Worm (Caenorhabditis elegans) whole organism, L3 larva: ENCODE measurements around the gene Y32F6B.1.

ENCODE experiments used
- R02D3.7 ChIP-seq: fragments of 150-350 bp; optimal IDR thresholded peaks from 2 replicates; lab custom pipeline; 2014; ENCODE audit warnings: missing biosample characterization, missing genetic modification characterization
- ZK546.5 ChIP-seq: sonication (generic microtip); optimal IDR thresholded peaks from 2 replicates; lab custom pipeline; 2017; ENCODE audit warnings: missing biosample characterization, missing genetic modification characterization
- aly-2 ChIP-seq: fragments of 150-350 bp; optimal IDR thresholded peaks from 2 replicates; lab custom pipeline; 2014; ENCODE audit warnings: missing biosample characterization, missing genetic modification characterization
- ama-1 ChIP-seq: fragments of 150-350 bp; optimal IDR thresholded peaks from 2 replicates; lab custom pipeline; 2018
- ceh-16 ChIP-seq: sonication (generic microtip); optimal IDR thresholded peaks from 2 replicates; lab custom pipeline; 2017; ENCODE audit warnings: missing biosample characterization, missing genetic modification characterization
- ceh-28 ChIP-seq: fragments of 150-350 bp; optimal IDR thresholded peaks from 2 replicates; lab custom pipeline; 2014; ENCODE audit warnings: missing biosample characterization, missing genetic modification reagents, missing genetic modification characterization
- ceh-82 ChIP-seq: fragments of 150-350 bp; optimal IDR thresholded peaks from 2 replicates; lab custom pipeline; 2014; ENCODE audit warnings: missing biosample characterization, missing genetic modification characterization
- ceh-9 ChIP-seq: sonication (generic microtip); optimal IDR thresholded peaks from 2 replicates; lab custom pipeline; 2018; ENCODE audit warnings: missing biosample characterization, missing genetic modification characterization
- daf-12 ChIP-seq: fragments of 150-350 bp; optimal IDR thresholded peaks from 2 replicates; lab custom pipeline; 2014; ENCODE audit warnings: missing biosample characterization, missing genetic modification reagents, missing genetic modification characterization
- egl-27 ChIP-seq: sonication (generic microtip); optimal IDR thresholded peaks from 4 replicates; lab custom pipeline; 2017; ENCODE audit warnings: missing biosample characterization, missing genetic modification reagents, missing genetic modification characterization
- egl-5 ChIP-seq: fragments of 150-350 bp; optimal IDR thresholded peaks from 2 replicates; lab custom pipeline; 2017; ENCODE audit warnings: missing biosample characterization, missing genetic modification reagents, missing genetic modification characterization, inconsistent platforms
- elt-1 ChIP-seq: fragments of 150-350 bp; optimal IDR thresholded peaks from 2 replicates; lab custom pipeline; 2014; ENCODE audit warnings: missing biosample characterization, missing genetic modification characterization
- elt-2 ChIP-seq: sonication (generic microtip); optimal IDR thresholded peaks from 2 replicates; lab custom pipeline; 2016; ENCODE audit warnings: missing genetic modification reagents, mild to moderate bottlenecking, missing genetic modification characterization, missing compliant biosample characterization
- elt-3 ChIP-seq, 3 experiments: fragments of 150-350 bp in 1 of 3; sonication (generic microtip) in 2 of 3; optimal IDR thresholded peaks; 2 replicates in 2 of 3; 4 replicates in 1 of 3; lab custom pipeline; 2014 to 2017; ENCODE audit warnings: missing biosample characterization in 3 of 3, missing genetic modification characterization in 3 of 3
- eor-1 ChIP-seq, 2 experiments: fragments of 150-350 bp; optimal IDR thresholded peaks; 2 replicates each; lab custom pipeline; 2014 to 2018; ENCODE audit warnings: missing biosample characterization in 2 of 2, missing genetic modification characterization in 2 of 2
- fkh-10 ChIP-seq: sonication (generic microtip); optimal IDR thresholded peaks from 2 replicates; lab custom pipeline; 2017; ENCODE audit warnings: missing biosample characterization, missing genetic modification reagents, missing genetic modification characterization
- fkh-2 ChIP-seq: fragments of 150-350 bp; optimal IDR thresholded peaks from 2 replicates; lab custom pipeline; 2014; ENCODE audit warnings: missing biosample characterization, missing genetic modification reagents, missing genetic modification characterization
- fos-1 ChIP-seq: fragments of 150-350 bp; optimal IDR thresholded peaks from 2 replicates; lab custom pipeline; 2014; ENCODE audit warnings: missing biosample characterization, missing genetic modification characterization
- hmg-11 ChIP-seq: sonication (generic microtip); optimal IDR thresholded peaks from 2 replicates; lab custom pipeline; 2016; ENCODE audit warnings: missing genetic modification characterization, missing compliant biosample characterization
- jun-1 ChIP-seq: fragments of 150-350 bp; optimal IDR thresholded peaks from 2 replicates; lab custom pipeline; 2014; ENCODE audit warnings: missing biosample characterization, missing genetic modification reagents, missing genetic modification characterization
- lin-39 ChIP-seq: fragments of 150-350 bp; optimal IDR thresholded peaks from 2 replicates; lab custom pipeline; 2018; ENCODE audit warnings: missing biosample characterization, missing genetic modification reagents, missing genetic modification characterization
- lsy-12 ChIP-seq: sonication (generic microtip); optimal IDR thresholded peaks from 2 replicates; lab custom pipeline; 2016; ENCODE audit warnings: mild to moderate bottlenecking, missing genetic modification characterization, missing compliant biosample characterization
- mdl-1 ChIP-seq: fragments of 150-350 bp; optimal IDR thresholded peaks from 2 replicates; lab custom pipeline; 2014; ENCODE audit warnings: missing biosample characterization, missing genetic modification characterization
- mml-1 ChIP-seq: fragments of 150-350 bp; sonication (generic microtip); optimal IDR thresholded peaks from 3 replicates; lab custom pipeline; 2014; ENCODE audit warnings: missing biosample characterization, missing genetic modification characterization
- nfya-1 ChIP-seq: sonication (generic microtip); optimal IDR thresholded peaks from 2 replicates; lab custom pipeline; 2017; ENCODE audit warnings: missing genetic modification characterization, mild to moderate bottlenecking, missing compliant biosample characterization, antibody characterized with exemption, moderate library complexity; ENCODE audit not compliant: insufficient read depth
- nhr-11 ChIP-seq: fragments of 150-350 bp; optimal IDR thresholded peaks from 2 replicates; lab custom pipeline; 2014; ENCODE audit warnings: missing biosample characterization, missing genetic modification characterization
- nhr-12 ChIP-seq: fragments of 150-350 bp; optimal IDR thresholded peaks from 2 replicates; lab custom pipeline; 2014; ENCODE audit warnings: missing biosample characterization, missing genetic modification characterization
- nhr-23 ChIP-seq: fragments of 150-350 bp; optimal IDR thresholded peaks from 2 replicates; lab custom pipeline; 2014; ENCODE audit warnings: missing biosample characterization, missing genetic modification reagents, missing genetic modification characterization
- nhr-237 ChIP-seq: fragments of 150-350 bp; optimal IDR thresholded peaks from 2 replicates; lab custom pipeline; 2014; ENCODE audit warnings: missing biosample characterization, missing genetic modification characterization
- nhr-25 ChIP-seq: sonication (generic microtip); optimal IDR thresholded peaks from 2 replicates; lab custom pipeline; 2017; ENCODE audit warnings: missing biosample characterization, missing genetic modification characterization
- nhr-28 ChIP-seq: fragments of 150-350 bp; optimal IDR thresholded peaks from 2 replicates; lab custom pipeline; 2014; ENCODE audit warnings: missing biosample characterization, missing genetic modification characterization
- nhr-67 ChIP-seq: fragments of 150-350 bp; optimal IDR thresholded peaks from 2 replicates; lab custom pipeline; 2014; ENCODE audit warnings: missing biosample characterization, missing genetic modification characterization
- nhr-76 ChIP-seq: fragments of 150-350 bp; sonication (generic microtip); optimal IDR thresholded peaks from 5 replicates; lab custom pipeline; 2014; ENCODE audit warnings: missing biosample characterization, missing genetic modification characterization
- nhr-77 ChIP-seq: fragments of 150-350 bp; optimal IDR thresholded peaks from 2 replicates; lab custom pipeline; 2014; ENCODE audit warnings: missing biosample characterization, missing genetic modification characterization
- pha-4 ChIP-seq: fragments of 150-350 bp; optimal IDR thresholded peaks from 2 replicates; lab custom pipeline; 2014; ENCODE audit warnings: missing biosample characterization, missing genetic modification reagents, missing genetic modification characterization
- pqm-1 ChIP-seq: fragments of 150-350 bp; optimal IDR thresholded peaks from 2 replicates; lab custom pipeline; 2017; ENCODE audit warnings: missing biosample characterization, missing genetic modification characterization, inconsistent platforms
- sea-2 ChIP-seq: fragments of 150-350 bp; sonication (generic microtip); optimal IDR thresholded peaks from 4 replicates; lab custom pipeline; 2014; ENCODE audit warnings: missing biosample characterization, missing genetic modification reagents, missing genetic modification characterization
- skn-1 ChIP-seq: fragments of 150-350 bp; optimal IDR thresholded peaks from 2 replicates; lab custom pipeline; 2014; ENCODE audit warnings: missing biosample characterization, missing genetic modification characterization
- snpc-4 ChIP-seq: fragments of 150-350 bp; optimal IDR thresholded peaks from 2 replicates; lab custom pipeline; 2014; ENCODE audit warnings: missing biosample characterization, missing genetic modification characterization
- tbx-2 ChIP-seq: sonication (generic microtip); optimal IDR thresholded peaks from 2 replicates; lab custom pipeline; 2016; ENCODE audit warnings: mild to moderate bottlenecking, missing genetic modification characterization, missing compliant biosample characterization
- unc-39 ChIP-seq: sonication (generic microtip); optimal IDR thresholded peaks from 4 replicates; lab custom pipeline; 2017; ENCODE audit warnings: missing biosample characterization, missing genetic modification characterization
- unc-62 ChIP-seq: fragments of 150-350 bp; sonication (generic microtip); optimal IDR thresholded peaks from 4 replicates; lab custom pipeline; 2014; ENCODE audit warnings: missing biosample characterization, missing genetic modification reagents, missing genetic modification characterization
- zag-1 ChIP-seq: fragments of 150-350 bp; optimal IDR thresholded peaks from 2 replicates; lab custom pipeline; 2014; ENCODE audit warnings: missing biosample characterization, missing genetic modification characterization
- ztf-11 ChIP-seq: fragments of 150-350 bp; optimal IDR thresholded peaks from 2 replicates; lab custom pipeline; 2014; ENCODE audit warnings: missing biosample characterization, missing genetic modification characterization
- ztf-4 ChIP-seq: fragments of 150-350 bp; optimal IDR thresholded peaks from 2 replicates; lab custom pipeline; 2014; ENCODE audit warnings: missing biosample characterization, missing genetic modification characterization

Gene Y32F6B.1

ce11 chrV:10468190-10468589, 16.4 kb downstream of the Y32F6B.1 start, which contains the start of gene egl-9 (continued):
- TF ChIP-seq fkh-10 (GFP tag; lab: Kevin White, UChicago): no peak
- TF ChIP-seq nhr-23 (tag; lab: Kevin White, UChicago): no peak
- TF ChIP-seq hmg-11: no peak
- peak; percentile 83 for TF ChIP-seq elt-2 (tag; lab: Kevin White, UChicago)
- TF ChIP-seq nfya-1 (tag; lab: Kevin White, UChicago): peak; percentile 31
- no peak for TF ChIP-seq jun-1 (tag; lab: Kevin White, UChicago)

DNA sequence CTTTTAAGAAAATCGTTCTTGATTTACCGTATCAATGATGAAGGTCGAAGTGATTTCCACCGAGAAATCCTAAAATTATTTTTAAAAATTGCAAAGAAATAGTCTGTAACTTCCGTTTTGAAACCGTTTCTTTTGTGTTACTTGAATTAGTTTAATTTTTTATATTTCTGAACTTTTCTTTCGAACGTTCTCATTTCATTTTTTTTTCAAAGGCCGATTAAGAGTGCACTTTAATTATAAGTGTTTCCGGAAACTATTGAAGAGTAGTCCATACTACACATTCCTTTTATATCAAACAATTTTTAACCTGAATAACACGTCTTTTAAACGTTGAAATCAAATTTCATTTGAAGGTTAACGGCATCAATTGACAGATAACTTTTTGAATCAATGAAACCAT, 16.9 kb downstream of the Y32F6B.1 start:
- TF ChIP-seq nhr-25 (tag; lab: Kevin White, UChicago) (no peak), tbx-2 (no peak), ztf-4 (no peak), nfya-1 (tag; lab: Kevin White, UChicago) (no peak), ceh-16 (no peak), nhr-11 (tag; lab: Kevin White, UChicago) (no peak), ceh-9 (tag; lab: Kevin White, UChicago) (no peak), fos-1 (tag; lab: Kevin White, UChicago) (no peak), nhr-76 (tag; lab: Kevin White, UChicago) (no peak), mml-1 (tag; lab: Kevin White, UChicago) (no peak)

- TF ChIP-seq nfya-1 (tag; lab: Kevin White, UChicago): peak; percentile 20
- TF ChIP-seq nhr-23 (tag; lab: Kevin White, UChicago): no peak
Observed at ce11 chrV:10467104-10467503, 17.4 kb downstream of the Y32F6B.1 start.

- TF ChIP-seq nhr-67: no peak
- TF ChIP-seq ama-1 (lab: Kevin White, UChicago): peak; percentile 82
- peak; percentile 87 for TF ChIP-seq hmg-11
- TF ChIP-seq fkh-10 (GFP tag; lab: Kevin White, UChicago): peak; percentile 89
- no peak for TF ChIP-seq nhr-28 (tag; lab: Kevin White, UChicago)
- peak; percentile 92 for TF ChIP-seq nhr-11 (tag; lab: Kevin White, UChicago)
- TF ChIP-seq aly-2 (tag; lab: Kevin White, UChicago): no peak
- peak; percentile 58 for TF ChIP-seq zag-1 (tag; lab: Kevin White, UChicago)
- TF ChIP-seq ztf-4: peak; percentile 84
- TF ChIP-seq egl-5 (tag; lab: Kevin White, UChicago): peak; percentile 85
- peak; percentile 94 for TF ChIP-seq jun-1 (tag; lab: Kevin White, UChicago)
- peak; percentile 84 for TF ChIP-seq egl-27
- peak; percentile 87 for TF ChIP-seq ceh-28 (tag; lab: Kevin White, UChicago)
- peak; percentile 99 for TF ChIP-seq pha-4 (tag; lab: Kevin White, UChicago)
- TF ChIP-seq unc-62 (GFP tag; lab: Kevin White, UChicago): peak; percentile 86
- peak; percentile 79 for TF ChIP-seq fos-1 (tag; lab: Kevin White, UChicago)
- peak; percentile 91 for TF ChIP-seq lsy-12 (tag; lab: Kevin White, UChicago)
- no peak for TF ChIP-seq unc-39
- peak; percentile 44 for TF ChIP-seq skn-1 (tag; lab: Kevin White, UChicago)
- peak; percentile 22 for TF ChIP-seq daf-12
- TF ChIP-seq nhr-76 (tag; lab: Kevin White, UChicago): peak; percentile 65
- peak; percentile 99 for TF ChIP-seq nhr-25 (tag; lab: Kevin White, UChicago)
- peak; percentile 28 for TF ChIP-seq ceh-16
- TF ChIP-seq nhr-77 (tag; lab: Kevin White, UChicago): no peak
- peak; percentile 95 for TF ChIP-seq nfya-1 (tag; lab: Kevin White, UChicago)
- TF ChIP-seq ceh-82 (tag; lab: Kevin White, UChicago): peak; percentile 53
- TF ChIP-seq elt-2 (tag; lab: Kevin White, UChicago): peak; percentile 85
- peak in 2 of 3 experiments; percentile 80 to 91 for TF ChIP-seq elt-3 (tag; optimal IDR thresholded peaks at IDR 0.05; lab: Kevin White, UChicago)
- TF ChIP-seq pqm-1 (tag; lab: Kevin White, UChicago): peak; percentile 96
- peak; percentile 50 for TF ChIP-seq elt-1 (tag; lab: Kevin White, UChicago)
- peak; percentile 98 for TF ChIP-seq mdl-1 (tag; lab: Kevin White, UChicago)
- peak; percentile 94 for TF ChIP-seq lin-39
- TF ChIP-seq nhr-12 (tag; lab: Kevin White, UChicago): no peak
- TF ChIP-seq ZK546.5 (tag; lab: Kevin White, UChicago): no peak
- TF ChIP-seq mml-1 (tag; lab: Kevin White, UChicago): peak; percentile 72
- no peak for TF ChIP-seq ztf-11
- peak; percentile 81 for TF ChIP-seq tbx-2
- no peak for TF ChIP-seq ceh-9 (tag; lab: Kevin White, UChicago)
- TF ChIP-seq snpc-4 (tag; lab: Kevin White, UChicago): peak; percentile 70
- TF ChIP-seq fkh-2 (tag; lab: Kevin White, UChicago): no peak
- no peak for TF ChIP-seq sea-2 (GFP tag; lab: Kevin White, UChicago)
- no peak for TF ChIP-seq eor-1 (tag; optimal IDR thresholded peaks at IDR 0.05; lab: Kevin White, UChicago)
- no peak for TF ChIP-seq nhr-237 (tag; lab: Kevin White, UChicago)
- TF ChIP-seq nhr-23 (tag; lab: Kevin White, UChicago): peak; percentile 96
- peak; percentile 78 for TF ChIP-seq R02D3.7 (tag; lab: Kevin White, UChicago)
Observed at ce11 chrV:10466607-10467092, 17.9 kb downstream of the Y32F6B.1 start.
